Worm (Caenorhabditis elegans): ENCODE data around the gene F38A5.8.

DNA sequence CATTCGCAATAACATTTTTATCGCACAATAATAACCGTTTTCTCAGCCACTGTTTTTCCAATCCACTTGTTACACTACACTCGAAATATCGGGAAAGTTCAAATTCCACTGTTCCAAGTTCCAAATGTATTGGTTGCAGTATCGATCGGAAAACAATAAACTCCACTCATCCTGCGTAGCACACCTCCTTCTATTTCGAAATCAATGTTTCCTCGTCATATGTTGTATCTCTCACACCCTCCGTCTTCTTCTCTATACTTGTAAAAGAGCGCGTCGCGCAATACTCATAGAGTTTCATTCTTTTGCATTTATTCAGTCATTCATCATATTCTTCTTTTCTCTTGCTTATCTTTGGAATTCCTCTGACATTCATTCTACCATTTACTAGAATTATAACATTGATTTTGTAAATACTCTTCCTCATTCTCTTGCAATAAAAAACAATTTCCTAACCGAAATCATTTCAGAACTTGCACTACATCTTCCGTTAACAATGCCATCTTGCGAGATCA is 1.7 kb downstream of the F38A5.8 start, which contains the start of gene sup-36:
- TF ChIP-seq ztf-11 (tag; optimal IDR thresholded peaks at IDR 0.05) = no peak
- no peak for TF ChIP-seq nhr-11 (tag; optimal IDR thresholded peaks at IDR 0.05)
- no peak for TF ChIP-seq ama-1 (optimal IDR thresholded peaks at IDR 0.05)
